Fruit fly (Drosophila melanogaster) whole organism, pupa: ENCODE results near the gene CG32603.

Source experiments
- CG10348 ChIP-seq: fragments of 200-800 bp; sonication (Bioruptor generic); IDR thresholded peaks from 2 replicates; pipeline ENCODE4 v1.3.6; 2022; ENCODE audit warnings: missing biosample characterization, missing genetic modification characterization
- CG12605 ChIP-seq: fragments of 200-800 bp; sonication (Bioruptor generic); IDR thresholded peaks from 2 replicates; pipeline ENCODE4 v1.3.6; 2022; ENCODE audit warnings: missing biosample characterization, missing genetic modification characterization
- CG13204 ChIP-seq: fragments of 200-800 bp; sonication (Bioruptor generic); optimal IDR thresholded peaks from 2 replicates; lab custom pipeline; 2018; ENCODE audit warnings: missing biosample characterization, mild to moderate bottlenecking, missing genetic modification characterization, moderate library complexity
- CG14655 ChIP-seq: fragments of 200-800 bp; sonication (Bioruptor generic); optimal IDR thresholded peaks from 3 replicates; lab custom pipeline; 2017; ENCODE audit warnings: mild to moderate bottlenecking, missing biosample characterization, missing genetic modification reagents, missing genetic modification characterization
- CG15710 ChIP-seq: fragments of 200-800 bp; sonication (Bioruptor generic); optimal IDR thresholded peaks from 2 replicates; lab custom pipeline; 2018; ENCODE audit warnings: missing biosample characterization, mild to moderate bottlenecking, missing genetic modification characterization, moderate library complexity
- CG17806 ChIP-seq: fragments of 200-800 bp; sonication (Bioruptor generic); optimal IDR thresholded peaks from 2 replicates; lab custom pipeline; 2018; ENCODE audit warnings: missing biosample characterization, mild to moderate bottlenecking, missing genetic modification characterization, moderate library complexity
- CG32121 ChIP-seq: fragments of 200-800 bp; sonication (Bioruptor generic); IDR thresholded peaks from 2 replicates; pipeline ENCODE4 v1.3.6; 2022; ENCODE audit warnings: missing biosample characterization, missing genetic modification characterization
- CG34367 ChIP-seq: fragments of 200-800 bp; sonication (Bioruptor generic); optimal IDR thresholded peaks from 2 replicates; lab custom pipeline; 2018; ENCODE audit warnings: missing biosample characterization, mild to moderate bottlenecking, missing genetic modification characterization
- CG4496 ChIP-seq: fragments of 200-800 bp; sonication (Bioruptor generic); IDR thresholded peaks from 3 replicates; pipeline ENCODE4 v1.3.6; 2022; ENCODE audit warnings: missing biosample characterization, missing genetic modification characterization
- CG8159 ChIP-seq: fragments of 200-800 bp; sonication (Bioruptor generic); optimal IDR thresholded peaks from 3 replicates; lab custom pipeline; 2018; ENCODE audit warnings: missing biosample characterization, mild to moderate bottlenecking, missing genetic modification characterization, moderate library complexity
- CG8301 ChIP-seq: fragments of 200-800 bp; sonication (Bioruptor generic); optimal IDR thresholded peaks from 2 replicates; lab custom pipeline; 2018; ENCODE audit warnings: missing biosample characterization, mild to moderate bottlenecking, missing genetic modification characterization
- CG9948 ChIP-seq: fragments of 200-800 bp; sonication (Bioruptor generic); optimal IDR thresholded peaks from 2 replicates; lab custom pipeline; 2018; ENCODE audit warnings: missing biosample characterization, mild to moderate bottlenecking, missing genetic modification characterization, moderate library complexity
- D1 ChIP-seq: fragments of 200-800 bp; sonication (Bioruptor generic); optimal IDR thresholded peaks from 2 replicates; lab custom pipeline; 2018; ENCODE audit warnings: missing biosample characterization, mild to moderate bottlenecking, missing genetic modification characterization, moderate library complexity
- EcR ChIP-seq: fragments of 200-800 bp; sonication (Bioruptor generic); optimal IDR thresholded peaks from 3 replicates; lab custom pipeline; 2019; ENCODE audit warnings: missing biosample characterization, missing genetic modification characterization, mild to moderate bottlenecking, moderate library complexity, missing genetic modification reagents
- Ets98B ChIP-seq: fragments of 200-800 bp; sonication (Bioruptor generic); IDR thresholded peaks from 2 replicates; pipeline ENCODE4 v1.3.6; 2022; ENCODE audit warnings: missing biosample characterization, missing genetic modification characterization
- Pif1A ChIP-seq: fragments of 200-800 bp; sonication (Bioruptor generic); optimal IDR thresholded peaks from 3 replicates; lab custom pipeline; 2016; ENCODE audit warnings: missing biosample characterization, missing genetic modification characterization
- Pif1B ChIP-seq: fragments of 200-800 bp; sonication (Bioruptor generic); optimal IDR thresholded peaks from 3 replicates; lab custom pipeline; 2016; ENCODE audit warnings: missing biosample characterization, missing genetic modification characterization
- Snoo ChIP-seq: fragments of 200-800 bp; sonication (Bioruptor generic); optimal IDR thresholded peaks from 3 replicates; lab custom pipeline; 2017; ENCODE audit warnings: missing biosample characterization, mild to moderate bottlenecking, missing genetic modification characterization, inconsistent platforms
- fd96Ca ChIP-seq: fragments of 200-800 bp; sonication (Bioruptor generic); IDR thresholded peaks from 3 replicates; pipeline ENCODE4 v1.3.6; 2022; ENCODE audit warnings: missing biosample characterization, missing genetic modification characterization
- gl ChIP-seq: fragments of 200-800 bp; sonication (Bioruptor generic); optimal IDR thresholded peaks from 2 replicates; lab custom pipeline; 2018; ENCODE audit warnings: missing biosample characterization, mild to moderate bottlenecking, missing genetic modification characterization
- rn ChIP-seq: fragments of 200-800 bp; sonication (Bioruptor generic); IDR thresholded peaks from 2 replicates; pipeline ENCODE4 v1.3.6; 2022; ENCODE audit warnings: missing biosample characterization, missing genetic modification characterization

CG32603 gene

DNA sequence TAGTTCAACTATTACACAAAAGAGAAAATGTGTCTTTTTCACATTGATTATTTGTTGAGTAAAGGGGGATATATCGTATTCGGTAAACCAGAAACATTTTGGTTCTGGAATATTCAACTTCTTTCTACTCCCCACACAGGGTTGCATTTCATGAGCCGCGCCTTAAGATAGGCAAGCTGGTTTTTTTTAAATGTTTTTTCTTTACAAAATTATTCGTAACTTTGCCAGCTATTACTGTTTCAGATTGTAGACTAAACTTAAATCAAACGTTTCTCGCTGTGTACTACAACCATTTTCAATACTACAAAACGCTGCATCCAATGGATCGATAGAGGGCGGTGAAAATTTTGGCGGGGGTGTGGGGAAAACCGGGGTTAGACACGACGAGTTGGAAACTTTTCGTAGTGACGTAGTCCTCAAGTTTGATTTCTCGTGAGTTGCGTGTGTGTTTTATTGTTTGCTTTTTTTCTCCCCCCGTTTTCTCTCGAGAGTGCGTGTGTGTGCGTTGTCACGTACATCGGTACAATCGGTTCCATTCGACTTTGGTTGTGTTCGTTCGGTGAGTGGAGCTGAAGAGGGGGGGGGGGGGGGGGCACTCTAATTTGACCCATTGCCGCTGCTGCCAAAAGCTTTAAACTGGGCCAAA lies 29.3 kb downstream of the CG32603 start:
- peak; percentile 17 for TF ChIP-seq CG15710
- no peak for TF ChIP-seq CG32121
- TF ChIP-seq CG10348 (GFP tag; lab: Robert Waterston, UW) = no peak
- TF ChIP-seq Snoo = no peak
- TF ChIP-seq CG14655 (GFP tag; lab: Kevin White, UChicago) = peak; percentile 60
- no peak for TF ChIP-seq CG8159 (tag; lab: Kevin White, UChicago)
- no peak for TF ChIP-seq Pif1B
- TF ChIP-seq CG8301 (tag; lab: Kevin White, UChicago) = peak; percentile 44
- no peak for TF ChIP-seq gl
- TF ChIP-seq Pif1A (GFP tag; lab: Kevin White, UChicago) = peak; percentile 41
- TF ChIP-seq CG13204 (GFP tag; lab: Kevin White, UChicago) = no peak
- TF ChIP-seq rn = no peak
- peak; percentile 43; the same call in 1 of the 3 replicates for TF ChIP-seq CG4496 (GFP tag; lab: Robert Waterston, UW)
- TF ChIP-seq D1 (tag; lab: Kevin White, UChicago) = no peak
- TF ChIP-seq CG34367 = no peak
- TF ChIP-seq fd96Ca (GFP tag; lab: Robert Waterston, UW) = peak; percentile 54; the same call in 1 of the 3 replicates
- peak; percentile 46 for TF ChIP-seq Ets98B
- peak; percentile 10 for TF ChIP-seq CG9948 (tag; lab: Kevin White, UChicago)
- TF ChIP-seq CG17806 (tag; lab: Kevin White, UChicago) = peak; percentile 15
- TF ChIP-seq EcR (GFP tag; lab: Kevin White, UChicago) = no peak
- TF ChIP-seq CG12605 (GFP tag; lab: Robert Waterston, UW) = 0 out of 2 replicates have a peak, but pooled peaks have one; percentile 30

DNA sequence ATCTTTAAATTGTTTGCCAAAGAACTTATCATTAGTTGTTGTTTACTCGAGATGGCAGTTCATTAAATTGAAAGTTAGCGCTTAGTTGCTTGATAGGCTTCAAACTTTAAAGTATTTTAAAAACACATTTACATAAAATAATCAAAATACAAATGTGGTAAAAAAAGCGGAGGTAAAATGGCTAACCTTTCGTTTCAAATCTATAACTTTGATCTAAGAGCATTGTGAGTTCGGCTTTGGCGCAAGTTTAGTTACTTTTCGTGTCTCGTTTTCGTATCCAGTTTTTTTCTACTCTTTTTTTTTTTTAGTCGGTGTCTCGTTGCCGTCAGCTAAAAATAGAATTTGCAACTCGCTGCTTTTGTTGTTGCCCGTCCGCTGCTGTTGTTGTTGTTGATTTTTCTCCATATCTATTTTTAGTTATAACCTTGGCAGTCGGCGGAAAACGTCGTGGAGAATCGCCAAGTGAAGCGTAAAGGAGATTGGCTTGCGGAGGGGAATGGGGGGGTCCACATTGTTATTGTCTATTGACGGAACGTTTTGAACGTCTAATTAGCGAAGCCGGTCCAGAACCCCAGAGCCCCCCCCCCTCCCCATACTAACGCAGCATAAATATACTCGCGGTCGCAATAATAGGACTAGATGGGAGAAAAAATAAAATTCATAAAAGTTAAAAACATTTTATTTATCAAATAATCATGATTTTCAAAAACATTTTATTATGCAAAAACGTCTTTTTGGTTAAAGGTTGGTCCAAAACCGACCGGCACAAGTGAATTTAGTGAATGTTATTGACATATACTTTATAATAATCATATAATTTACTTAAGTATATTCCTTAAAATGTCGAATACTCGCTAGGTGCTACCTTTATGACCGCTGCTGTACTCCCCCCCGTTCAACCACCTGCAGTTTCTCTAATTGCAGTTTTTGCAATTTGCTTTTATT lies 30.4 kb downstream of the CG32603 start:
- TF ChIP-seq CG8301 (tag; lab: Kevin White, UChicago) = peak; percentile 88
- TF ChIP-seq CG34367 = peak; percentile 64
- TF ChIP-seq CG32121 = peak; percentile 83
- peak; percentile 74 for TF ChIP-seq Ets98B
- TF ChIP-seq EcR (GFP tag; lab: Kevin White, UChicago) = peak; percentile 6
- TF ChIP-seq CG13204 (GFP tag; lab: Kevin White, UChicago) = peak; percentile 24
- peak; percentile 41; the same call in 1 of the 2 replicates for TF ChIP-seq CG10348 (GFP tag; lab: Robert Waterston, UW)
- TF ChIP-seq fd96Ca (GFP tag; lab: Robert Waterston, UW) = peak; percentile 57
- peak; percentile 43; the same call in 1 of the 2 replicates for TF ChIP-seq rn
- TF ChIP-seq D1 (tag; lab: Kevin White, UChicago) = no peak
- peak; percentile 90 for TF ChIP-seq CG4496 (GFP tag; lab: Robert Waterston, UW)
- TF ChIP-seq Pif1A (GFP tag; lab: Kevin White, UChicago) = peak; percentile 48
- peak; percentile 86 for TF ChIP-seq CG9948 (tag; lab: Kevin White, UChicago)
- TF ChIP-seq CG15710 = peak; percentile 68
- peak; percentile 79 for TF ChIP-seq CG8159 (tag; lab: Kevin White, UChicago)
- TF ChIP-seq CG14655 (GFP tag; lab: Kevin White, UChicago) = peak; percentile 93
- TF ChIP-seq Snoo = peak; percentile 22
- peak; percentile 81 for TF ChIP-seq CG12605 (GFP tag; lab: Robert Waterston, UW)
- TF ChIP-seq Pif1B = peak; percentile 46
- peak; percentile 13 for TF ChIP-seq gl
- TF ChIP-seq CG17806 (tag; lab: Kevin White, UChicago) = peak; percentile 76

DNA sequence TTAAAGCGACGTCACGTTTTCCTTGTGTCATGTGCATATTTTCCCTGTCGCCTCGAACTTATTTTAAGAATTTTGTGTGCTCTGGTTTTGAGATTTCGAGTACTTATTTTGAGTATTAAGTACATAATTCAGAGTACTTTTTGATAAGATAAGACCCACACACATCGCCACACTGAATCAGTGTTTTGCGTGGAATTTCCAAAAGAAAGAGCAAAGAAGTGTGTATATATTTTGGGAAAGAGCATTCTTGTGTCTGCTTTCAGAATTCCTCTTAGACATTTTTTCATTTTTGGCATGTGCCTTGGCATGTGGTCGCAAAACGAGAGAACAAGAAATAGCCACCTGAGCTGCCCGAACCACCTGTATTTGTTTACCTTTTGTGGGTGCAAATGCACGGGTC lies 31.5 kb downstream of the CG32603 start:
- TF ChIP-seq gl (no peak), CG8301 (tag; lab: Kevin White, UChicago) (peak; percentile 31), Pif1B (no peak), EcR (GFP tag; lab: Kevin White, UChicago) (no peak), fd96Ca (GFP tag; lab: Robert Waterston, UW) (no peak; the same call in 2 of the 3 replicates), CG13204 (GFP tag; lab: Kevin White, UChicago) (no peak), CG8159 (tag; lab: Kevin White, UChicago) (no peak), CG15710 (peak; percentile 6), CG32121 (peak; percentile 51), CG17806 (tag; lab: Kevin White, UChicago) (no peak), D1 (tag; lab: Kevin White, UChicago) (no peak), Snoo (no peak), Pif1A (GFP tag; lab: Kevin White, UChicago) (no peak), CG4496 (GFP tag; lab: Robert Waterston, UW) (0 out of 3 replicates have a peak, but pooled peaks have one; percentile 21), CG9948 (tag; lab: Kevin White, UChicago) (no peak), Ets98B (peak; percentile 31; the same call in 1 of the 2 replicates), CG34367 (no peak), rn (no peak), CG12605 (GFP tag; lab: Robert Waterston, UW) (peak; percentile 27; the same call in 1 of the 2 replicates), CG14655 (GFP tag; lab: Kevin White, UChicago) (peak; percentile 43), CG10348 (GFP tag; lab: Robert Waterston, UW) (no peak)

DNA sequence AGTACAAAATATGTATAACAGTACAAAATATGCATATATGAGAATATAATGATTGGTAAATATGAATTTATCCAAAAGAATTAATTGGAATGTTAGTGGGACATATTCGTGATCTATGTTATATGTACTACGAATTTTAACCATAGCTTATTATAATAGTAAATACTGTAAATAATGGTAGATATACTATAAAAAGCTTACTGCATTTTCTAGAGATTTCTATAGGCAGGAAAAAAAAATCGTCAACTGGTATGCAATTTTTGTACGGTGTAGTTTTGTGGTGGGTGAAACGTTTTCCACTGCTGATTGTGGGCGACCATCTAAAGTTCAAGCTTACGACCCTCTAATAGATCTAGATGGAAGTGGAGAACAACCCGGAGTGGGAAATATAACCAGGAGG lies 32.5 kb downstream of the CG32603 start:
- TF ChIP-seq CG34367 = no peak
- TF ChIP-seq CG13204 (GFP tag; lab: Kevin White, UChicago) = no peak
- 0 out of 3 replicates have a peak, but pooled peaks have one; percentile 7 for TF ChIP-seq CG4496 (GFP tag; lab: Robert Waterston, UW)
- peak; percentile 16 for TF ChIP-seq CG8301 (tag; lab: Kevin White, UChicago)
- TF ChIP-seq, all 21 proteins: peak for 2
